Fruit fly (Drosophila melanogaster): ENCODE data around the gene CG8149.
A peak's percentile ranks its signal among the peaks of the same experiment; 100 is the strongest.

Gene CG8149

DNA sequence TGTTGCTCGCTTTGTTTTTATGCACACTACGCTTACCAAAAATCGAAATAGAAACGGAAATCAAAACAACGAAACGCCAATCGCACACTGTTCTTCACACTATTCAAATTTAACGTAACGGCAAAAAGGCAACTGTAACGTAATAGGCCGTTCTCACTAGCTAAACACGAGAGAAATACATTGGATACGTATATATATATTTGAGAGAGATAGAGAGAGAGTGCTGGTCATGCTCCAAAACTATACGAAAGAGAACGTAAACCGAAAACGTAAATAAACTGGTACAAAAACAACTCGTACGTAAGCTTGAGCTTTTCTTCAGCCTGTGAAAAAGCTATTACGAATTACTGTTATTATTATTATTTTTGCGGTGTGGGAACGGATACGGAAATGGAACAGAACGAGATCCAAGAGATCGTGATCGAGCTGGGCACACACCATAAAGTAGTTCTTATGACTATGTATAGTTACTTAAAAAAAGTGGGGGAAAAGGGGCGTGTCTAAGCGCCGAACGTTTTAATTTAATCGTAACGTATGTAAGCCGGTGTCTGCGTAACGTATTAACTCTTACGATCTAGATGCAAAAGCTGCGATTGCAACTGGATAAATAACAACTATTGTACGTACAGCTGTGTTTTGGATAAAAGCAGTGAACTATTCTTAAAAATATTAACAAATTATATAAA, 39.2 kb downstream of the CG8149 start:
- TF ChIP-seq svp (GFP tag) (no peak), CG34406 (GFP tag; optimal IDR thresholded peaks at IDR 0.05) (no peak), CG10669 (GFP tag; optimal IDR thresholded peaks at IDR 0.05) (no peak), CG10631 (GFP tag; optimal IDR thresholded peaks at IDR 0.05) (no peak), Met (GFP tag; optimal IDR thresholded peaks at IDR 0.05) (no peak), lz (GFP tag; optimal IDR thresholded peaks at IDR 0.05) (no peak), CG7368 (GFP tag; optimal IDR thresholded peaks at IDR 0.05) (no peak), OdsH (GFP tag; optimal IDR thresholded peaks at IDR 0.05) (no peak), CG6276 (GFP tag; optimal IDR thresholded peaks at IDR 0.05) (no peak), CG6163 (GFP tag; IDR thresholded peaks at IDR 0.05) (no peak), CG1621 (tag; optimal IDR thresholded peaks at IDR 0.05) (no peak), dac (GFP tag; optimal IDR thresholded peaks at IDR 0.05) (no peak), CG4318 (GFP tag; optimal IDR thresholded peaks at IDR 0.05) (no peak), Eip75B (GFP tag; optimal IDR thresholded peaks at IDR 0.05) (no peak), eg (GFP tag; IDR thresholded peaks at IDR 0.05) (no peak), cyc (GFP tag; optimal IDR thresholded peaks at IDR 0.05) (no peak), Hr38 (GFP tag; optimal IDR thresholded peaks at IDR 0.05) (no peak), CG32006 (GFP tag; optimal IDR thresholded peaks at IDR 0.05) (no peak), Smox (GFP tag; optimal IDR thresholded peaks at IDR 0.05) (no peak)

DNA sequence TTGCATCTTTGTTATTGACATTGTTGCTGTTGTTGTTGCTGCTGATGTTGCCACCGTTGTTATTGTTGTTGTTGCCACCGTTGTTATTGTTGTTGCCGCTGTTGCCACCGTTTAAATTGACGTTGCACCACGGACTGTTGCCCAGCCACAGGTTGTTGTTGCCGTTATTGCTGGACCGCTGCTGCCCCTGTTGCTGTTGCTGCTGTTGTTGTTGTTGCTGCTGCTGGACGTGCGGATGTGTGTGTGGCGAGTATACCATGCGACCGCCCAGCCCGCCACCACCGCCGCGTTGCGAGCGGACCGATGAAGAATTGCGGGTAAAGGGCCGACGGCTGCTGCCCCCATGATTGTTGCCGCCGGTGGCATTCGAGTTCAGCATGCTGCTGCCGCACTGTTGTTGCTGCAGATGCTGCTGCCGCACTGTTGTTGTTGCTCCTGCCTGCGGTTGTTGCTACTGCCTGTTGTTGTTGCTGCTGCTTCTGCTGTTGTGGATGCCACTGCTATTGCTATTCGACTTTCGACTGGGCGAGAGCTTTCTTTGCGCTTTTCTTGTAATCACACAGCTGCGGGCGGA, 42.4 kb downstream of the CG8149 start:
- TF ChIP-seq lz (GFP tag; optimal IDR thresholded peaks at IDR 0.05) = no peak
- no peak for TF ChIP-seq CG6163 (GFP tag; IDR thresholded peaks at IDR 0.05)
- TF ChIP-seq Sox15 (GFP tag; optimal IDR thresholded peaks at IDR 0.05) = no peak
- no peak for TF ChIP-seq CG6792 (GFP tag; optimal IDR thresholded peaks at IDR 0.05)
- no peak for TF ChIP-seq CG8632 (GFP tag; optimal IDR thresholded peaks at IDR 0.05)
- no peak for TF ChIP-seq CG6808 (GFP tag; optimal IDR thresholded peaks at IDR 0.05)
- no peak for TF ChIP-seq Eip78C (GFP tag)
- no peak for TF ChIP-seq CG11762 (GFP tag; optimal IDR thresholded peaks at IDR 0.05; ENCODE audit: insufficient read depth)
- no peak for TF ChIP-seq Sox102F (GFP tag; optimal IDR thresholded peaks at IDR 0.05)
- no peak for TF ChIP-seq CG8319 (GFP tag; optimal IDR thresholded peaks at IDR 0.05)

DNA sequence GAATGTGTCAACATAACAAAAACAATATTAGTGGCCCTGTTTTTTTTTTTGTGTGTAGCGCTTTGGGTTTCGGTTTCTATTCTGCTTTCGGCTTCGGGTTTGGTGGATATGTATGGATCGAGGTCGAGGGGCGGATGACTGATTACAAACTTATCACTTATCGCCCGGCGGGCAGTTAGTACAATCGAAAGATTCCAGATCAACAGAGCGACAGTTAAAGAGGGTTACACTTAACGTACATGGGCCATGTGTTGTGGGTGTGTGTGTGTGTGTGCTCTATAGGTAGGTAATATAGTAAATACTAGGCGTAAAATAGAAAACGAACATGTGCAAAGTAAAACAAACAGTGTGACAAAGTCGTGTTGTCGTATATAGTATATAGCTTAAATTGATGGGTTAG, 44.3 kb downstream of the CG8149 start:
- TF ChIP-seq fd85E (GFP tag; optimal IDR thresholded peaks at IDR 0.05) (no peak), Blimp-1 (GFP tag; optimal IDR thresholded peaks at IDR 0.05) (no peak), fkh (GFP tag; optimal IDR thresholded peaks at IDR 0.05) (peak; percentile 22), CG8632 (GFP tag; optimal IDR thresholded peaks at IDR 0.05) (no peak)

DNA sequence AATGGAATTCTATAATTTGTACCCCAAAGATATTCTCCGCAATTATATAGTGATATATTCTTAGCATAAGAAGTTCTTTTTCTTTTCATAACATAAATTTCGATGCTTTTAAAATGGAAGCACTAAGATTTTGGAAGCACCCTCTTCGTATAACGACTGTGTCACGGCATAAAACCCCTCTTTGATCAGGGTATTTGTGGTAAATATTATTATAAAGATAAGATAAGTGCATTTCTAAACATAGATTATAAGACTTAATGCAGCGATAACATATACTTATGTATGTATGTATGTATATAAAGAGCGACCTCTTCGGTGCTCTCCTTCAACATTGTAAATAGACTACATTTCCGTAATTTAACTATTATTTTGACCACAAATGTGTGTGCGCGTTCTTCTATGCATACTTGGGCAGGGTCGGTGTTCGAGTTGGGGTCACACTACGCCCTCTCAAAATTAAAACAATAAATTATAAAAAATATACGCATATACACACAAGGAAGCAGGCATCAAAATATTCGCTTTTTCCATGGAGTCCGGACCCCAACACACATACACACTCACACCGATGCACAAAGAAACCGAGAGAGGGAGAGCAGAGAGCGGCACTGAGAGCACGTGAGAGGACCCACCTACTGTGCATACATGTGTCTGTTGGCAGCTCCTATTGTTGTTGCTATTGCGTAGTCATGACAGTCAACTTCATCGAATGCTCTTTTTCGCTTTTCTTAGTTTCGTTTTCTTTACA, 46.0 kb downstream of the CG8149 start:
- peak; percentile 42 for TF ChIP-seq CG16779 (tag; optimal IDR thresholded peaks at IDR 0.05)
- TF ChIP-seq dsx (GFP tag; optimal IDR thresholded peaks at IDR 0.05; ENCODE audit: poor library complexity, severe bottlenecking) = peak; percentile 79
- TF ChIP-seq achi (GFP tag; optimal IDR thresholded peaks at IDR 0.05) = no peak
- no peak for TF ChIP-seq topi (GFP tag; optimal IDR thresholded peaks at IDR 0.05)
- no peak for TF ChIP-seq Ets21C (GFP tag; optimal IDR thresholded peaks at IDR 0.05)
- peak; percentile 78 for TF ChIP-seq svp (GFP tag)
- no peak for TF ChIP-seq eg (GFP tag; IDR thresholded peaks at IDR 0.05)
- TF ChIP-seq CG6163 (GFP tag; IDR thresholded peaks at IDR 0.05) = no peak
- no peak for TF ChIP-seq CG11902 (GFP tag; optimal IDR thresholded peaks at IDR 0.05)
- peak; percentile 3 for TF ChIP-seq Lpt (GFP tag; optimal IDR thresholded peaks at IDR 0.05)
- no peak for TF ChIP-seq CG10631 (GFP tag; optimal IDR thresholded peaks at IDR 0.05)
- no peak for TF ChIP-seq CG8119 (GFP tag; IDR thresholded peaks at IDR 0.05)
- TF ChIP-seq CG34406 (GFP tag; optimal IDR thresholded peaks at IDR 0.05) = no peak
- no peak for TF ChIP-seq CG1621 (tag; optimal IDR thresholded peaks at IDR 0.05)
- peak; percentile 29 for TF ChIP-seq fkh (GFP tag; optimal IDR thresholded peaks at IDR 0.05)
- no peak for TF ChIP-seq Gug (GFP tag; IDR thresholded peaks at IDR 0.05)
- no peak for TF ChIP-seq CG3032 (tag; optimal IDR thresholded peaks at IDR 0.05)
- TF ChIP-seq CG3919 (GFP tag; optimal IDR thresholded peaks at IDR 0.05) = peak; percentile 23
- TF ChIP-seq CG6276 (GFP tag; optimal IDR thresholded peaks at IDR 0.05) = peak; percentile 27
- no peak for TF ChIP-seq OdsH (GFP tag; optimal IDR thresholded peaks at IDR 0.05)
- no peak for TF ChIP-seq Eip75B (GFP tag; optimal IDR thresholded peaks at IDR 0.05)
- TF ChIP-seq Ets96B (tag; optimal IDR thresholded peaks at IDR 0.05) = peak; percentile 5
- TF ChIP-seq CG8319 (GFP tag; optimal IDR thresholded peaks at IDR 0.05) = no peak
- TF ChIP-seq Sox102F (GFP tag; optimal IDR thresholded peaks at IDR 0.05) = peak; percentile 46
- TF ChIP-seq CG6854 (GFP tag; optimal IDR thresholded peaks at IDR 0.05) = no peak
- TF ChIP-seq CG32006 (GFP tag; optimal IDR thresholded peaks at IDR 0.05) = no peak

Data from whole organism, prepupa.